Worm (Caenorhabditis elegans) whole organism, midembryonic: ENCODE data around the gene C56G2.4.

Experiments
- T22C8.4 ChIP-seq: fragments of 200-800 bp; sonication (Bioruptor generic); IDR thresholded peaks from 2 replicates; pipeline ENCODE4 v1.3.6; 2022; ENCODE audit warnings: missing genetic modification characterization, missing compliant biosample characterization
- cog-1 ChIP-seq: sonication (generic microtip); optimal IDR thresholded peaks from 2 replicates; lab custom pipeline; 2016; ENCODE audit warnings: missing genetic modification characterization, missing compliant biosample characterization
- flt-1 ChIP-seq: fragments of 200-800 bp; sonication (Bioruptor generic); IDR thresholded peaks from 2 replicates; pipeline ENCODE4 v1.3.6; 2022; ENCODE audit warnings: missing genetic modification characterization, missing compliant biosample characterization
- klf-2 ChIP-seq: fragments of 200-800 bp; sonication (Bioruptor generic); conservative IDR thresholded peaks from 2 replicates; pipeline ENCODE4 v1.3.6; 2022; ENCODE audit warnings: missing genetic modification reagents, missing genetic modification characterization, missing compliant biosample characterization
- med-1 ChIP-seq: sonication (generic microtip); optimal IDR thresholded peaks from 2 replicates; lab custom pipeline; 2017; ENCODE audit warnings: missing genetic modification characterization, mild to moderate bottlenecking, missing compliant biosample characterization, antibody characterized with exemption, missing genetic modification reagents; ENCODE audit not compliant: insufficient read depth
- ref-1 ChIP-seq: fragments of 200-800 bp; sonication (Bioruptor generic); conservative IDR thresholded peaks from 2 replicates; pipeline ENCODE4 v1.3.6; 2022; ENCODE audit warnings: missing genetic modification reagents, missing genetic modification characterization, missing compliant biosample characterization
- tab-1 ChIP-seq: fragments of 200-800 bp; sonication (Bioruptor generic); IDR thresholded peaks from 2 replicates; pipeline ENCODE4 v1.3.6; 2022; ENCODE audit warnings: missing genetic modification characterization, missing compliant biosample characterization
- ztf-23 ChIP-seq: fragments of 200-800 bp; sonication (Bioruptor generic); IDR thresholded peaks from 2 replicates; pipeline ENCODE4 v1.3.6; 2022; ENCODE audit warnings: missing genetic modification reagents, missing genetic modification characterization, missing compliant biosample characterization
- ztf-29 ChIP-seq: fragments of 200-800 bp; sonication (Bioruptor generic); IDR thresholded peaks from 2 replicates; pipeline ENCODE4 v1.3.6; 2022; ENCODE audit warnings: missing genetic modification reagents, missing genetic modification characterization, missing compliant biosample characterization

Gene C56G2.4

ce11 chrIII:6331211-6331782 is at the start of gene C56G2.4:
TSS of gene C56G2.4 (plus strand) at chrIII:6331732.
- no peak for TF ChIP-seq ref-1 (GFP tag; lab: Robert Waterston, UW)
- TF ChIP-seq med-1 (GFP tag; lab: Kevin White, UChicago): no peak
- no peak for TF ChIP-seq T22C8.4 (GFP tag; lab: Robert Waterston, UW)
- no peak for TF ChIP-seq ztf-29
- TF ChIP-seq ztf-23: no peak
- TF ChIP-seq flt-1: no peak
- no peak for TF ChIP-seq cog-1 (tag; lab: Kevin White, UChicago)
- TF ChIP-seq tab-1 (GFP tag; lab: Robert Waterston, UW): no peak
- no peak for TF ChIP-seq klf-2 (GFP tag; lab: Robert Waterston, UW)

ce11 chrIII:6283024-6283423 is 48.5 kb upstream of the C56G2.4 start:
- peak; percentile 36; the same call in 1 of the 2 replicates for TF ChIP-seq T22C8.4 (GFP tag; lab: Robert Waterston, UW)
- TF ChIP-seq med-1 (GFP tag; lab: Kevin White, UChicago): no peak

ce11 chrIII:6285890-6286289 is 45.6 kb upstream of the C56G2.4 start, which contains the start of gene gadr-3:
TSS of gene gadr-3 (minus strand) at chrIII:6285990.
- no peak for TF ChIP-seq flt-1
- TF ChIP-seq cog-1 (tag; lab: Kevin White, UChicago): no peak
- no peak for TF ChIP-seq ztf-23
- TF ChIP-seq T22C8.4 (GFP tag; lab: Robert Waterston, UW): no peak
- no peak for TF ChIP-seq med-1 (GFP tag; lab: Kevin White, UChicago)
- no peak for TF ChIP-seq tab-1 (GFP tag; lab: Robert Waterston, UW)

- TF ChIP-seq med-1 (GFP tag; lab: Kevin White, UChicago): no peak
- no peak for TF ChIP-seq cog-1 (tag; lab: Kevin White, UChicago)
Measured at ce11 chrIII:6287195-6287594, 44.3 kb upstream of the C56G2.4 start, which contains the start of gene F47D12.6. TSS of gene F47D12.6 (minus strand) at chrIII:6287295.

ce11 chrIII:6289366-6289765 is 42.2 kb upstream of the C56G2.4 start:
- TF ChIP-seq cog-1 (tag; lab: Kevin White, UChicago): no peak
- no peak for TF ChIP-seq klf-2 (GFP tag; lab: Robert Waterston, UW)
- no peak for TF ChIP-seq flt-1
- TF ChIP-seq T22C8.4 (GFP tag; lab: Robert Waterston, UW): no peak
- no peak for TF ChIP-seq ztf-29
- no peak for TF ChIP-seq tab-1 (GFP tag; lab: Robert Waterston, UW)
- no peak for TF ChIP-seq ztf-23
- TF ChIP-seq ref-1 (GFP tag; lab: Robert Waterston, UW): no peak
- no peak for TF ChIP-seq med-1 (GFP tag; lab: Kevin White, UChicago)

ce11 chrIII:6290469-6291182 is 40.9 kb upstream of the C56G2.4 start:
- TF ChIP-seq flt-1 (no peak), tab-1 (GFP tag; lab: Robert Waterston, UW) (no peak), med-1 (GFP tag; lab: Kevin White, UChicago) (no peak), ztf-23 (no peak), cog-1 (tag; lab: Kevin White, UChicago) (no peak), klf-2 (GFP tag; lab: Robert Waterston, UW) (no peak), ref-1 (GFP tag; lab: Robert Waterston, UW) (no peak), T22C8.4 (GFP tag; lab: Robert Waterston, UW) (no peak), ztf-29 (no peak)

ce11 chrIII:6295972-6296700 is 35.4 kb upstream of the C56G2.4 start, which contains the start of gene F47D12.7:
TSS of gene F47D12.7 (minus strand) at chrIII:6296022.
- TF ChIP-seq ztf-23 (no peak), ref-1 (GFP tag; lab: Robert Waterston, UW) (no peak), klf-2 (GFP tag; lab: Robert Waterston, UW) (no peak), med-1 (GFP tag; lab: Kevin White, UChicago) (no peak), cog-1 (tag; lab: Kevin White, UChicago) (no peak), ztf-29 (no peak), T22C8.4 (GFP tag; lab: Robert Waterston, UW) (no peak), flt-1 (no peak), tab-1 (GFP tag; lab: Robert Waterston, UW) (no peak)

- TF ChIP-seq ztf-23 (no peak), ztf-29 (no peak), flt-1 (no peak), cog-1 (tag; lab: Kevin White, UChicago) (no peak), ref-1 (GFP tag; lab: Robert Waterston, UW) (no peak), klf-2 (GFP tag; lab: Robert Waterston, UW) (no peak), T22C8.4 (GFP tag; lab: Robert Waterston, UW) (no peak), med-1 (GFP tag; lab: Kevin White, UChicago) (no peak), tab-1 (GFP tag; lab: Robert Waterston, UW) (no peak)
Measured at ce11 chrIII:6297599-6297998, 33.9 kb upstream of the C56G2.4 start.

- no peak for TF ChIP-seq ref-1 (GFP tag; lab: Robert Waterston, UW)
- no peak for TF ChIP-seq med-1 (GFP tag; lab: Kevin White, UChicago)
- TF ChIP-seq ztf-29: no peak
- no peak for TF ChIP-seq flt-1
- TF ChIP-seq cog-1 (tag; lab: Kevin White, UChicago): no peak
- no peak for TF ChIP-seq T22C8.4 (GFP tag; lab: Robert Waterston, UW)
- no peak for TF ChIP-seq tab-1 (GFP tag; lab: Robert Waterston, UW)
- no peak for TF ChIP-seq klf-2 (GFP tag; lab: Robert Waterston, UW)
- TF ChIP-seq ztf-23: no peak
Measured at ce11 chrIII:6298131-6298530, 33.4 kb upstream of the C56G2.4 start, which contains the start of gene F47D12.3. TSS of gene F47D12.3 (plus strand) at chrIII:6298461.
